Fruit fly (Drosophila melanogaster) whole organism, embryonic: ENCODE results near the gene Nagk.

Source experiments
- Abd-B ChIP-seq: fragments of 200-800 bp; sonication (Bioruptor generic); optimal IDR thresholded peaks from 2 replicates; lab custom pipeline; 2018; ENCODE audit warnings: missing biosample characterization, mild to moderate bottlenecking, missing genetic modification characterization, moderate library complexity
- Aef1 ChIP-seq: fragments of 200-800 bp; sonication (Bioruptor generic); IDR thresholded peaks from 3 replicates; pipeline ENCODE4 v1.3.6; 2022; ENCODE audit warnings: missing biosample characterization, missing genetic modification characterization
- CG10147 ChIP-seq: fragments of 200-800 bp; sonication (Bioruptor generic); optimal IDR thresholded peaks from 2 replicates; lab custom pipeline; 2019; ENCODE audit warnings: missing biosample characterization, mild to moderate bottlenecking, missing genetic modification characterization, moderate library complexity
- CG10431 ChIP-seq: fragments of 200-800 bp; sonication (Bioruptor generic); optimal IDR thresholded peaks from 3 replicates; lab custom pipeline; 2018; ENCODE audit warnings: missing biosample characterization, mild to moderate bottlenecking, missing genetic modification characterization
- CG10959 ChIP-seq: fragments of 200-800 bp; sonication (Bioruptor generic); IDR thresholded peaks from 2 replicates; pipeline ENCODE4 v1.3.6; 2022; ENCODE audit warnings: missing biosample characterization, missing genetic modification characterization
- CG11723 ChIP-seq: fragments of 200-800 bp; sonication (Bioruptor generic); optimal IDR thresholded peaks from 2 replicates; lab custom pipeline; 2017; ENCODE audit warnings: missing biosample characterization, mild to moderate bottlenecking, missing genetic modification characterization
- CG12942 ChIP-seq: fragments of 200-800 bp; sonication (Bioruptor generic); optimal IDR thresholded peaks from 3 replicates; lab custom pipeline; 2016; ENCODE audit warnings: missing biosample characterization, missing genetic modification characterization
- CG1529 ChIP-seq: fragments of 200-800 bp; sonication (Bioruptor generic); optimal IDR thresholded peaks from 3 replicates; lab custom pipeline; 2018; ENCODE audit warnings: missing biosample characterization, missing genetic modification characterization
- CG17359 ChIP-seq: fragments of 200-800 bp; sonication (Bioruptor generic); optimal IDR thresholded peaks from 3 replicates; lab custom pipeline; 2018; ENCODE audit warnings: missing biosample characterization, mild to moderate bottlenecking, missing genetic modification characterization, moderate library complexity
- CG17802 ChIP-seq: fragments of 200-800 bp; sonication (Bioruptor generic); optimal IDR thresholded peaks from 2 replicates; lab custom pipeline; 2018; ENCODE audit warnings: missing biosample characterization, mild to moderate bottlenecking, missing genetic modification characterization, moderate library complexity
- CG17912 ChIP-seq: fragments of 200-800 bp; sonication (Bioruptor generic); optimal IDR thresholded peaks from 2 replicates; lab custom pipeline; 2018; ENCODE audit warnings: missing biosample characterization, mild to moderate bottlenecking, missing genetic modification characterization
- CG2120 ChIP-seq: fragments of 200-800 bp; sonication (Bioruptor generic); optimal IDR thresholded peaks from 3 replicates; lab custom pipeline; 2016; ENCODE audit warnings: missing biosample characterization, missing genetic modification characterization
- CG2678 ChIP-seq: fragments of 200-800 bp; sonication (Bioruptor generic); optimal IDR thresholded peaks from 3 replicates; lab custom pipeline; 2019; ENCODE audit warnings: missing biosample characterization, mild to moderate bottlenecking, missing genetic modification characterization, moderate library complexity
- CG31388 ChIP-seq: fragments of 200-800 bp; sonication (Bioruptor generic); optimal IDR thresholded peaks from 2 replicates; lab custom pipeline; 2016; ENCODE audit warnings: missing biosample characterization, missing genetic modification characterization
- CG33557 ChIP-seq: fragments of 200-800 bp; sonication (Bioruptor generic); optimal IDR thresholded peaks from 2 replicates; lab custom pipeline; 2019; ENCODE audit warnings: missing biosample characterization, mild to moderate bottlenecking, missing genetic modification characterization, moderate library complexity
- CG5245 ChIP-seq: fragments of 200-800 bp; sonication (Bioruptor generic); optimal IDR thresholded peaks from 3 replicates; lab custom pipeline; 2016; ENCODE audit warnings: missing biosample characterization, missing genetic modification characterization
- CG6791 ChIP-seq: fragments of 200-800 bp; sonication (Bioruptor generic); IDR thresholded peaks from 3 replicates; pipeline ENCODE4 v1.3.6; 2022; ENCODE audit warnings: missing biosample characterization, missing genetic modification characterization; ENCODE audit not compliant: partially characterized antibody
- CG7963 ChIP-seq: fragments of 200-800 bp; sonication (Bioruptor generic); IDR thresholded peaks from 3 replicates; pipeline ENCODE4 v1.3.6; 2022; ENCODE audit warnings: missing biosample characterization, missing genetic modification characterization; ENCODE audit not compliant: partially characterized antibody
- CG7987 ChIP-seq: fragments of 200-800 bp; sonication (Bioruptor generic); optimal IDR thresholded peaks from 2 replicates; lab custom pipeline; 2018; ENCODE audit warnings: missing biosample characterization, mild to moderate bottlenecking, missing genetic modification characterization, moderate library complexity
- CG9727 ChIP-seq: fragments of 200-800 bp; sonication (Bioruptor generic); optimal IDR thresholded peaks from 3 replicates; lab custom pipeline; 2017; ENCODE audit warnings: missing biosample characterization, mild to moderate bottlenecking, missing genetic modification characterization
- CG9797 ChIP-seq: fragments of 200-800 bp; sonication (Bioruptor generic); optimal IDR thresholded peaks from 3 replicates; lab custom pipeline; 2018; ENCODE audit warnings: missing biosample characterization, mild to moderate bottlenecking, missing genetic modification characterization
- CG9876 ChIP-seq: fragments of 200-800 bp; sonication (Bioruptor generic); optimal IDR thresholded peaks from 2 replicates; lab custom pipeline; 2016; ENCODE audit warnings: missing biosample characterization, missing genetic modification characterization
- Camta ChIP-seq: fragments of 200-800 bp; sonication (Bioruptor generic); optimal IDR thresholded peaks from 2 replicates; lab custom pipeline; 2016; ENCODE audit warnings: missing biosample characterization, missing genetic modification characterization
- Dll ChIP-seq: fragments of 200-800 bp; sonication (Bioruptor generic); IDR thresholded peaks from 4 replicates; pipeline ENCODE4 v1.3.6; 2022; ENCODE audit warnings: missing biosample characterization, missing genetic modification characterization; ENCODE audit not compliant: partially characterized antibody
- H15 ChIP-seq: fragments of 200-800 bp; sonication (Bioruptor generic); IDR thresholded peaks from 3 replicates; pipeline ENCODE4 v1.3.6; 2022; ENCODE audit warnings: missing biosample characterization, missing genetic modification characterization
- HLH4C ChIP-seq: fragments of 200-800 bp; sonication (Bioruptor generic); IDR thresholded peaks from 3 replicates; pipeline ENCODE4 v1.3.6; 2022; ENCODE audit warnings: missing biosample characterization, missing genetic modification characterization; ENCODE audit not compliant: partially characterized antibody
- Rx ChIP-seq: fragments of 200-800 bp; sonication (Bioruptor generic); IDR thresholded peaks from 2 replicates; pipeline ENCODE4 v1.3.6; 2022; ENCODE audit warnings: missing biosample characterization, missing genetic modification characterization
- TFAM ChIP-seq: fragments of 200-800 bp; sonication (Bioruptor generic); optimal IDR thresholded peaks from 2 replicates; lab custom pipeline; 2017; ENCODE audit warnings: missing biosample characterization, missing genetic modification characterization, inconsistent platforms
- ab ChIP-seq: fragments of 200-800 bp; sonication (Bioruptor generic); optimal IDR thresholded peaks from 2 replicates; lab custom pipeline; 2016; ENCODE audit warnings: missing biosample characterization, missing genetic modification characterization
- chn ChIP-seq: fragments of 200-800 bp; sonication (Bioruptor generic); optimal IDR thresholded peaks from 2 replicates; lab custom pipeline; 2016; ENCODE audit warnings: missing biosample characterization, missing genetic modification characterization
- ci ChIP-seq: fragments of 200-800 bp; sonication (Bioruptor generic); IDR thresholded peaks from 3 replicates; pipeline ENCODE4 v1.3.6; 2022; ENCODE audit warnings: missing biosample characterization, missing genetic modification characterization
- croc ChIP-seq: fragments of 200-800 bp; sonication (Bioruptor generic); conservative IDR thresholded peaks from 3 replicates; pipeline ENCODE4 v1.3.6; 2022; ENCODE audit warnings: missing biosample characterization, missing genetic modification characterization
- da ChIP-seq: fragments of 200-800 bp; sonication (Bioruptor generic); optimal IDR thresholded peaks from 2 replicates; lab custom pipeline; 2016; ENCODE audit warnings: missing biosample characterization, missing genetic modification characterization
- dan ChIP-seq: fragments of 200-800 bp; sonication (Bioruptor generic); IDR thresholded peaks from 2 replicates; pipeline ENCODE4 v1.3.6; 2022; ENCODE audit warnings: missing biosample characterization, missing genetic modification characterization
- disco-r ChIP-seq: fragments of 200-800 bp; sonication (Bioruptor generic); optimal IDR thresholded peaks from 2 replicates; lab custom pipeline; 2016; ENCODE audit warnings: missing biosample characterization, missing genetic modification characterization
- dm ChIP-seq: fragments of 200-800 bp; sonication (Bioruptor generic); optimal IDR thresholded peaks from 3 replicates; lab custom pipeline; 2016; ENCODE audit warnings: missing biosample characterization, missing genetic modification characterization
- dmrt11E ChIP-seq: fragments of 200-800 bp; sonication (Bioruptor generic); optimal IDR thresholded peaks from 3 replicates; lab custom pipeline; 2018; ENCODE audit warnings: missing biosample characterization, mild to moderate bottlenecking, missing genetic modification characterization, moderate library complexity
- gcm ChIP-seq: fragments of 200-800 bp; sonication (Bioruptor generic); optimal IDR thresholded peaks from 2 replicates; lab custom pipeline; 2019; ENCODE audit warnings: missing biosample characterization, mild to moderate bottlenecking, missing genetic modification characterization, moderate library complexity
- gfzf ChIP-seq: fragments of 200-800 bp; sonication (Bioruptor generic); optimal IDR thresholded peaks from 2 replicates; lab custom pipeline; 2016; ENCODE audit warnings: missing biosample characterization, mild to moderate bottlenecking, missing genetic modification characterization, moderate library complexity
- kah ChIP-seq: fragments of 200-800 bp; sonication (Bioruptor generic); optimal IDR thresholded peaks from 2 replicates; lab custom pipeline; 2018; ENCODE audit warnings: missing biosample characterization, mild to moderate bottlenecking, missing genetic modification characterization
- pan ChIP-seq, 4 experiments: fragments of >200 bp in 3 of 4; fragments of 200-800 bp in 1 of 4; sonication (Bioruptor generic) in 1 of 4; optimal IDR thresholded peaks in 3 of 4; IDR thresholded peaks in 1 of 4; 2 replicates each; pipeline versions ENCODE4 v1.3.6 to Lab custom; 2017 to 2022; ENCODE audit warnings: missing biosample characterization in 2 of 4, missing genetic modification characterization in 2 of 4, mixed read lengths in 1 of 4
- pzg ChIP-seq: fragments of 200-800 bp; sonication (Bioruptor generic); optimal IDR thresholded peaks from 3 replicates; lab custom pipeline; 2018; ENCODE audit warnings: missing biosample characterization, mild to moderate bottlenecking, missing genetic modification characterization, moderate library complexity
- salm ChIP-seq: fragments of 200-800 bp; sonication (Bioruptor generic); optimal IDR thresholded peaks from 2 replicates; lab custom pipeline; 2018; ENCODE audit warnings: missing biosample characterization, mild to moderate bottlenecking, missing genetic modification characterization
- sisA ChIP-seq: fragments of 200-800 bp; sonication (Bioruptor generic); IDR thresholded peaks from 2 replicates; pipeline ENCODE4 v1.3.6; 2022; ENCODE audit warnings: missing biosample characterization, missing genetic modification characterization
- stc ChIP-seq: fragments of 200-800 bp; sonication (Bioruptor generic); IDR thresholded peaks from 2 replicates; pipeline ENCODE4 v1.3.6; 2022; ENCODE audit warnings: missing biosample characterization, missing genetic modification characterization
- sug ChIP-seq: fragments of 200-800 bp; optimal IDR thresholded peaks from 2 replicates; lab custom pipeline; 2019; ENCODE audit warnings: missing biosample characterization, mild to moderate bottlenecking, missing genetic modification characterization, moderate library complexity
- vvl ChIP-seq: fragments of 200-800 bp; sonication (Bioruptor generic); IDR thresholded peaks from 2 replicates; pipeline ENCODE4 v1.3.6; 2022; ENCODE audit warnings: missing biosample characterization, missing genetic modification characterization
- wdn ChIP-seq: fragments of 200-800 bp; sonication (Bioruptor generic); IDR thresholded peaks from 2 replicates; pipeline ENCODE4 v1.3.6; 2022; ENCODE audit warnings: missing biosample characterization, missing genetic modification characterization

Nagk gene

dm6 chr3R:15319912-15320746 is 22.9 kb downstream of the Nagk start, which contains the start of the genes CG6276 and CG44040 (continued):
- TF ChIP-seq dmrt11E (tag; lab: Kevin White, UChicago): no peak
- TF ChIP-seq Aef1 (GFP tag; lab: Robert Waterston, UW): no peak
- TF ChIP-seq H15 (GFP tag; lab: Robert Waterston, UW): 0 out of 3 replicates have a peak, but pooled peaks have one; percentile 41
- no peak for TF ChIP-seq Abd-B (GFP tag; lab: Kevin White, UChicago)
- TF ChIP-seq CG10147 (GFP tag; lab: Kevin White, UChicago): peak; percentile 32
- TF ChIP-seq ab: no peak
- no peak for TF ChIP-seq CG31388 (GFP tag; lab: Kevin White, UChicago)
- no peak for TF ChIP-seq sisA (GFP tag; lab: Robert Waterston, UW)
- no peak for TF ChIP-seq TFAM (GFP tag; lab: Kevin White, UChicago)
- peak; percentile 37 for TF ChIP-seq CG9876 (GFP tag; lab: Kevin White, UChicago)
- no peak for TF ChIP-seq CG7963 (GFP tag; lab: Robert Waterston, UW)
- no peak for TF ChIP-seq CG12942
- TF ChIP-seq CG6791: no peak
- TF ChIP-seq disco-r: peak; percentile 5
- no peak for TF ChIP-seq HLH4C (GFP tag; lab: Robert Waterston, UW)
- TF ChIP-seq Camta (GFP tag; lab: Kevin White, UChicago): peak; percentile 50
- TF ChIP-seq stc: no peak
- TF ChIP-seq CG9797 (GFP tag; lab: Kevin White, UChicago): no peak
- TF ChIP-seq CG11723 (GFP tag; lab: Kevin White, UChicago): peak; percentile 22
- TF ChIP-seq vvl (GFP tag; lab: Robert Waterston, UW): peak; percentile 54
- no peak for TF ChIP-seq wdn (GFP tag; lab: Robert Waterston, UW)
- no peak for TF ChIP-seq Rx (GFP tag; lab: Robert Waterston, UW)
- TF ChIP-seq CG10959 (GFP tag; lab: Robert Waterston, UW): no peak
- TF ChIP-seq dan (GFP tag; lab: Robert Waterston, UW): no peak
- TF ChIP-seq pzg (GFP tag; lab: Kevin White, UChicago): peak; percentile 28
- peak; percentile 22 for TF ChIP-seq CG17359 (tag; lab: Kevin White, UChicago)
- peak; percentile 68 for TF ChIP-seq CG2120
- peak; percentile 51 for TF ChIP-seq CG9727 (GFP tag; lab: Kevin White, UChicago)
- TF ChIP-seq CG17802 (tag; lab: Kevin White, UChicago): no peak
- TF ChIP-seq gcm (GFP tag; lab: Kevin White, UChicago): peak; percentile 40
- no peak for TF ChIP-seq CG1529 (GFP tag; lab: Kevin White, UChicago)
- peak; percentile 6 for TF ChIP-seq CG17912 (GFP tag; lab: Kevin White, UChicago)
- TF ChIP-seq CG10431 (GFP tag; lab: Kevin White, UChicago): no peak
- no peak for TF ChIP-seq kah (GFP tag; lab: Kevin White, UChicago)
- TF ChIP-seq CG2678: peak; percentile 65
- TF ChIP-seq gfzf: no peak
- TF ChIP-seq croc (GFP tag; lab: Robert Waterston, UW): no peak
- no peak for TF ChIP-seq CG5245
- peak; percentile 49 for TF ChIP-seq sug
- no peak for TF ChIP-seq Dll (GFP tag; lab: Robert Waterston, UW)
- peak; percentile 16 for TF ChIP-seq chn (GFP tag; lab: Kevin White, UChicago)
- no peak for TF ChIP-seq pan (optimal IDR thresholded peaks at IDR 0.05; lab: Kevin White, UChicago)
- TF ChIP-seq pan (GFP tag; optimal IDR thresholded peaks at IDR 0.05 in 1 of 2, IDR thresholded peaks at IDR 0.05 in 1 of 2): peak in 1 of 2 experiments; percentile 49
- TF ChIP-seq da (GFP tag; lab: Kevin White, UChicago): no peak
- no peak for TF ChIP-seq salm (tag; lab: Kevin White, UChicago)
- peak; percentile 62; the same call in 2 of the 3 replicates for TF ChIP-seq ci (GFP tag; lab: Robert Waterston, UW)
- no peak for TF ChIP-seq CG7987 (GFP tag; lab: Kevin White, UChicago)
- no peak for TF ChIP-seq CG33557 (GFP tag; lab: Kevin White, UChicago)
- TF ChIP-seq dm (GFP tag; lab: Kevin White, UChicago): no peak
